Fruit fly (Drosophila melanogaster): ENCODE data around the gene Cyp4e3.

Gene Cyp4e3

DNA sequence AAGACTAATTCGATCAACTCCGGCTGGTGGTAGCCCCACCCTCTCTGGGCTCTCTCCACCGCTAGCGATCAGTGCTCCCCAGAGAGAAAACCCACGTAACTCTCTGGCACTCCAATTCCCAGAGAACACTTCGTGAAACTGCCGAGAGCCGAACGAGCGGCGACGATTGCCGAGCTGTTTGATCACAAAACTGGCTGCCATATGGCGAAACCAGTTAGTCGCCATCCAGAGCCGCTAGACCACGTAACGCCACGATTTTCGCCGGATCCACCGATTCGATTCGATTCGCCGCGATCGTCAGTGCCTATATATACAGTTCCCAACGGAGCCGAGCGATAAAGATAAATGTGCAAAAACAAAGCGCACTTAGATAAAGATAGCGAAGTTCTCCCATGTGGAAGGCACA is 32.3 kb upstream of the Cyp4e3 start, which contains the start of gene IP3K1:
TSS of gene IP3K1 (plus strand) at position 209 of the 406 bp plus-strand sequence.
- TF ChIP-seq CG18262 (tag; optimal IDR thresholded peaks at IDR 0.05) (peak; percentile 22), CG7839 (tag; optimal IDR thresholded peaks at IDR 0.05) (peak; percentile 17), CG8388 (GFP tag; optimal IDR thresholded peaks at IDR 0.05) (peak; percentile 4), CG12071 (GFP tag; optimal IDR thresholded peaks at IDR 0.05) (peak; percentile 63), HLH3B (GFP tag; IDR thresholded peaks at IDR 0.05) (peak; percentile 43; the same call in 1 of the 2 replicates), CG2202 (tag; optimal IDR thresholded peaks at IDR 0.05) (no peak), NC2β (GFP tag; optimal IDR thresholded peaks at IDR 0.05) (peak; percentile 16), danr (GFP tag; IDR thresholded peaks at IDR 0.05) (no peak), bowl (GFP tag; IDR thresholded peaks at IDR 0.05) (peak; percentile 61; the same call in 1 of the 2 replicates), hkb (optimal IDR thresholded peaks at IDR 0.05) (no peak), hkb (GFP tag; IDR thresholded peaks at IDR 0.05) (peak; percentile 63; the same call in 1 of the 2 replicates), Jarid2 (GFP tag; optimal IDR thresholded peaks at IDR 0.05) (peak; percentile 99), Hand (GFP tag; optimal IDR thresholded peaks at IDR 0.05) (peak; percentile 61), zen2 (GFP tag; IDR thresholded peaks at IDR 0.05; ENCODE audit: partially characterized antibody) (peak; percentile 67; the same call in 2 of the 3 replicates), Blimp-1 (GFP tag; optimal IDR thresholded peaks at IDR 0.05) (peak; percentile 8), insv (GFP tag; optimal IDR thresholded peaks at IDR 0.05) (no peak), run (tag; optimal IDR thresholded peaks at IDR 0.05) (peak; percentile 19), CG1647 (GFP tag; optimal IDR thresholded peaks at IDR 0.05) (no peak), Dfd (GFP tag; optimal IDR thresholded peaks at IDR 0.05) (no peak), CG15696 (tag; optimal IDR thresholded peaks at IDR 0.05) (no peak), vnd (GFP tag; IDR thresholded peaks at IDR 0.05; ENCODE audit: partially characterized antibody) (no peak), CG6854 (GFP tag; optimal IDR thresholded peaks at IDR 0.05) (peak; percentile 0), gsb (GFP tag; IDR thresholded peaks at IDR 0.05) (no peak), esg (GFP tag; conservative IDR thresholded peaks at IDR 0.05) (no peak), CG17829 (tag; optimal IDR thresholded peaks at IDR 0.05) (peak; percentile 38), stc (GFP tag; IDR thresholded peaks at IDR 0.05) (peak; percentile 72; the same call in 1 of the 2 replicates), CG14014 (GFP tag; IDR thresholded peaks at IDR 0.05) (no peak; the same call in 1 of the 2 replicates), Awh (GFP tag; IDR thresholded peaks at IDR 0.05) (peak; percentile 44; the same call in 1 of the 2 replicates), jumu (GFP tag; optimal IDR thresholded peaks at IDR 0.05) (no peak), Deaf1 (tag; optimal IDR thresholded peaks at IDR 0.05) (peak; percentile 100), CG34376 (GFP tag; optimal IDR thresholded peaks at IDR 0.05) (peak; percentile 87), E2f2 (GFP tag; IDR thresholded peaks at IDR 0.05) (peak; percentile 45; the same call in 1 of the 2 replicates), nom (GFP tag; optimal IDR thresholded peaks at IDR 0.05) (peak; percentile 85), Adf1 (GFP tag; IDR thresholded peaks at IDR 0.05) (peak; percentile 45; the same call in 1 of the 2 replicates), ash1 (GFP tag; optimal IDR thresholded peaks at IDR 0.05) (peak; percentile 8), fd3F (GFP tag; optimal IDR thresholded peaks at IDR 0.05) (no peak), kni (GFP tag; optimal IDR thresholded peaks at IDR 0.05) (peak; percentile 66), CG5953 (GFP tag; IDR thresholded peaks at IDR 0.05) (peak; percentile 57; the same call in 1 of the 2 replicates), lbe (GFP tag; optimal IDR thresholded peaks at IDR 0.05) (peak; percentile 63), lab (GFP tag; optimal IDR thresholded peaks at IDR 0.05) (peak; percentile 81), Dll (GFP tag; IDR thresholded peaks at IDR 0.05; ENCODE audit: partially characterized antibody) (peak; percentile 56; the same call in 2 of the 4 replicates), CG12299 (tag; optimal IDR thresholded peaks at IDR 0.05) (peak; percentile 25), vfl (GFP tag; optimal IDR thresholded peaks at IDR 0.05) (no peak), CG12744 (GFP tag; optimal IDR thresholded peaks at IDR 0.05) (peak; percentile 16), Meics (GFP tag; optimal IDR thresholded peaks at IDR 0.05) (peak; percentile 35), CG13775 (GFP tag; optimal IDR thresholded peaks at IDR 0.05) (peak; percentile 17), eyg (GFP tag; optimal IDR thresholded peaks at IDR 0.05) (no peak), CG33557 (GFP tag; optimal IDR thresholded peaks at IDR 0.05) (peak; percentile 14), sr (GFP tag; IDR thresholded peaks at IDR 0.05) (peak; percentile 72; the same call in 2 of the 3 replicates), twi (tag; optimal IDR thresholded peaks at IDR 0.05) (peak; percentile 63)

All from whole organism, embryonic.